Worm (Caenorhabditis elegans): Measurements from ENCODE around the gene sre-39.

- TF ChIP-seq ceh-45 (GFP tag; IDR thresholded peaks at IDR 0.05) = no peak
- no peak for TF ChIP-seq dve-1 (tag; optimal IDR thresholded peaks at IDR 0.05)
- no peak for TF ChIP-seq pag-3 (tag; optimal IDR thresholded peaks at IDR 0.05; ENCODE audit: borderline replicate concordance)
- no peak for TF ChIP-seq ama-1 (optimal IDR thresholded peaks at IDR 0.05)
- TF ChIP-seq ceh-22 (tag; optimal IDR thresholded peaks at IDR 0.05) = no peak
- no peak for TF ChIP-seq T23F11.4 (GFP tag; optimal IDR thresholded peaks at IDR 0.05)
- TF ChIP-seq C38D4.7 (GFP tag; optimal IDR thresholded peaks at IDR 0.05) = no peak
- TF ChIP-seq fkh-10 (GFP tag; optimal IDR thresholded peaks at IDR 0.05) = no peak
- no peak for TF ChIP-seq hlh-15 (tag; optimal IDR thresholded peaks at IDR 0.05)
Observed at ce11 chrII:4729733-4730132, 42.7 kb downstream of the sre-39 start, which contains the start of gene F41C3.7.
